Fruit fly (Drosophila melanogaster): ENCODE results near the gene Adi1.

The Adi1 gene

dm6 chr3L:10665433-10666150 is 2.4 kb downstream of the Adi1 start (continued):
- TF ChIP-seq Tbp (GFP tag; optimal IDR thresholded peaks at IDR 0.05) (no peak), CG30020 (tag; optimal IDR thresholded peaks at IDR 0.05) (peak; percentile 90), CG15073 (GFP tag; optimal IDR thresholded peaks at IDR 0.05) (peak; percentile 79), cad (GFP tag; optimal IDR thresholded peaks at IDR 0.05) (no peak), chif (GFP tag; optimal IDR thresholded peaks at IDR 0.05) (peak; percentile 88 to 92), Nf-YB (GFP tag; optimal IDR thresholded peaks at IDR 0.05) (peak; percentile 90), NFAT (GFP tag; IDR thresholded peaks at IDR 0.05) (peak; percentile 45; the same call in 1 of the 2 replicates), CG7745 (tag; optimal IDR thresholded peaks at IDR 0.05) (peak; percentile 59), Neu2 (GFP tag; optimal IDR thresholded peaks at IDR 0.05; ENCODE audit: borderline replicate concordance) (peak; percentile 71), cas (GFP tag; IDR thresholded peaks at IDR 0.05) (peak; percentile 75), HLHmδ (GFP tag; optimal IDR thresholded peaks at IDR 0.05) (no peak), Six4 (GFP tag; optimal IDR thresholded peaks at IDR 0.05) (peak; percentile 96), CG16863 (GFP tag; optimal IDR thresholded peaks at IDR 0.05) (peak; percentile 82), fd64A (GFP tag; optimal IDR thresholded peaks at IDR 0.05) (peak; percentile 84), eve (GFP tag; optimal IDR thresholded peaks at IDR 0.05) (peak; percentile 79 to 100), onecut (GFP tag; IDR thresholded peaks at IDR 0.05) (peak; percentile 89), tio (GFP tag; optimal IDR thresholded peaks at IDR 0.05) (peak; percentile 97), pho (GFP tag; optimal IDR thresholded peaks at IDR 0.05) (peak; percentile 83), mam (GFP tag; optimal IDR thresholded peaks at IDR 0.05) (peak; percentile 76), CG8944 (GFP tag; optimal IDR thresholded peaks at IDR 0.05) (peak; percentile 60), gcm2 (GFP tag; optimal IDR thresholded peaks at IDR 0.05) (peak; percentile 84), psq (GFP tag; optimal IDR thresholded peaks at IDR 0.05) (peak; percentile 68), CG14965 (GFP tag; optimal IDR thresholded peaks at IDR 0.05; ENCODE audit: borderline replicate concordance) (peak; percentile 9), CG31388 (GFP tag; optimal IDR thresholded peaks at IDR 0.05) (peak; percentile 68), dm (GFP tag; optimal IDR thresholded peaks at IDR 0.05) (peak; percentile 71), da (GFP tag; optimal IDR thresholded peaks at IDR 0.05) (peak; percentile 52), CG12236 (GFP tag; optimal IDR thresholded peaks at IDR 0.05) (peak; percentile 79), Gsc (GFP tag; IDR thresholded peaks at IDR 0.05) (no peak), MESR4 (GFP tag; optimal IDR thresholded peaks at IDR 0.05) (peak; percentile 45), CG15479 (GFP tag; optimal IDR thresholded peaks at IDR 0.05) (peak; percentile 83), twi (tag; optimal IDR thresholded peaks at IDR 0.05) (peak; percentile 99), CG33557 (GFP tag; optimal IDR thresholded peaks at IDR 0.05) (peak; percentile 99), CG11093 (GFP tag; IDR thresholded peaks at IDR 0.05) (peak; percentile 89), Dad (GFP tag; optimal IDR thresholded peaks at IDR 0.05) (peak; percentile 78), CG8281 (tag; optimal IDR thresholded peaks at IDR 0.05) (peak; percentile 90), cato (GFP tag; optimal IDR thresholded peaks at IDR 0.05; ENCODE audit: borderline replicate concordance) (peak; percentile 96), nerfin-2 (GFP tag; IDR thresholded peaks at IDR 0.05; ENCODE audit: partially characterized antibody) (no peak), pb (GFP tag; optimal IDR thresholded peaks at IDR 0.05) (peak; percentile 87), pzg (GFP tag; optimal IDR thresholded peaks at IDR 0.05) (no peak), CG4328 (GFP tag; optimal IDR thresholded peaks at IDR 0.05) (peak; percentile 98), jumu (GFP tag; optimal IDR thresholded peaks at IDR 0.05) (peak; percentile 91), dmrt11E (tag; optimal IDR thresholded peaks at IDR 0.05) (peak; percentile 98), Bteb2 (GFP tag; optimal IDR thresholded peaks at IDR 0.05) (peak; percentile 86), Fer2 (tag; optimal IDR thresholded peaks at IDR 0.05) (peak; percentile 94), Hey (tag; optimal IDR thresholded peaks at IDR 0.05) (peak; percentile 82), Kr (GFP tag; optimal IDR thresholded peaks at IDR 0.05) (peak; percentile 81), Optix (GFP tag; IDR thresholded peaks at IDR 0.05) (peak; percentile 41; the same call in 1 of the 3 replicates), Camta (GFP tag; optimal IDR thresholded peaks at IDR 0.05) (peak; percentile 90), slbo (GFP tag; IDR thresholded peaks at IDR 0.05) (peak; percentile 87), CoRest (tag; optimal IDR thresholded peaks at IDR 0.05) (peak; percentile 99)
